Worm (Caenorhabditis elegans) whole organism, midembryonic: ENCODE measurements around the gene srh-129.

Source experiments
- flt-1 ChIP-seq: fragments of 200-800 bp; sonication (Bioruptor generic); IDR thresholded peaks from 2 replicates; pipeline ENCODE4 v1.3.6; 2022; ENCODE audit warnings: missing genetic modification characterization, missing compliant biosample characterization
- med-1 ChIP-seq: sonication (generic microtip); optimal IDR thresholded peaks from 2 replicates; lab custom pipeline; 2017; ENCODE audit warnings: missing genetic modification characterization, mild to moderate bottlenecking, missing compliant biosample characterization, antibody characterized with exemption, missing genetic modification reagents; ENCODE audit not compliant: insufficient read depth
- ztf-23 ChIP-seq: fragments of 200-800 bp; sonication (Bioruptor generic); IDR thresholded peaks from 2 replicates; pipeline ENCODE4 v1.3.6; 2022; ENCODE audit warnings: missing genetic modification reagents, missing genetic modification characterization, missing compliant biosample characterization
- ztf-29 ChIP-seq: fragments of 200-800 bp; sonication (Bioruptor generic); IDR thresholded peaks from 2 replicates; pipeline ENCODE4 v1.3.6; 2022; ENCODE audit warnings: missing genetic modification reagents, missing genetic modification characterization, missing compliant biosample characterization

DNA sequence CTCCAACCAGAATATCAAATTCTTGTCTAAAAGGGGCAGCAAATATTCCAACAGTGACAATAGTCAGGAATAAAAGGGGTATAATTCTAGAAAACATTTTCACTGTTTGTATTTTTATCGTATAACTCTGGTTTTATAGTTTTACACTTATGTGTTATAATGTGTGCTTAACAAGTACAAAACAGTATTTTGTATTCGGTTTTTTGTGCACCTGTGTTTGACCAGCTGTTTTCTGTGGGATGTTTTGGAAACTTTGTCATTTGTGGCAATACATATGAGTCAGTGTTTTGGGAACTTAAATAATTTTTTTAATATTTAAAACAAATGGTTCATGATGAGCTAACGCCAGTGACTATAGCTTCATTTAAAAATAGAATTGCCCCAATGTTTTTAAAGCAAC, 2.7 kb upstream of the srh-129 start, which contains the start of gene F14F9.6:
- TF ChIP-seq flt-1 (GFP tag; lab: Robert Waterston, UW), result no peak
- no peak for TF ChIP-seq ztf-29 (GFP tag; lab: Robert Waterston, UW)
- TF ChIP-seq med-1 (GFP tag; lab: Kevin White, UChicago), result no peak
- TF ChIP-seq ztf-23 (GFP tag; lab: Robert Waterston, UW), result no peak
